Worm (Caenorhabditis elegans) whole organism, late embryonic: Measurements from ENCODE around the gene col-3.

ENCODE experiments used
- C08G9.2 ChIP-seq: sonication (generic microtip); optimal IDR thresholded peaks from 2 replicates; lab custom pipeline; 2016; ENCODE audit warnings: mild to moderate bottlenecking, missing genetic modification characterization, moderate library complexity, missing compliant biosample characterization
- C38D4.7 ChIP-seq: fragments of 200-800 bp; sonication (Bioruptor generic); optimal IDR thresholded peaks from 2 replicates; lab custom pipeline; 2018; ENCODE audit warnings: mild to moderate bottlenecking, missing genetic modification characterization, moderate library complexity, missing compliant biosample characterization
- F13H6.1 ChIP-seq: sonication (generic microtip); optimal IDR thresholded peaks from 2 replicates; lab custom pipeline; 2016; ENCODE audit warnings: missing genetic modification characterization, missing compliant biosample characterization
- K09A11.1 ChIP-seq: sonication (generic microtip); optimal IDR thresholded peaks from 2 replicates; lab custom pipeline; 2017; ENCODE audit warnings: antibody characterized with exemption, mild to moderate bottlenecking, missing genetic modification characterization, missing compliant biosample characterization; ENCODE audit not compliant: insufficient read depth
- ahr-1 ChIP-seq: sonication (generic microtip); optimal IDR thresholded peaks from 2 replicates; lab custom pipeline; 2016; ENCODE audit warnings: missing genetic modification characterization, missing compliant biosample characterization
- ceh-14 ChIP-seq: sonication (generic microtip); optimal IDR thresholded peaks from 2 replicates; lab custom pipeline; 2016; ENCODE audit warnings: missing genotype, missing genetic modification characterization, missing compliant biosample characterization
- ceh-18 ChIP-seq: sonication (generic microtip); optimal IDR thresholded peaks from 2 replicates; lab custom pipeline; 2016; ENCODE audit warnings: missing genetic modification characterization, missing compliant biosample characterization
- ceh-19 ChIP-seq: fragments of 200-800 bp; sonication (Bioruptor generic); optimal IDR thresholded peaks from 2 replicates; lab custom pipeline; 2018; ENCODE audit warnings: mild to moderate bottlenecking, missing genetic modification characterization, missing compliant biosample characterization
- ceh-2 ChIP-seq: sonication (generic microtip); optimal IDR thresholded peaks from 2 replicates; lab custom pipeline; 2016; ENCODE audit warnings: missing genotype, missing genetic modification characterization, missing compliant biosample characterization
- ceh-24 ChIP-seq: sonication (generic microtip); optimal IDR thresholded peaks from 2 replicates; lab custom pipeline; 2016; ENCODE audit warnings: mild to moderate bottlenecking, missing genetic modification characterization, missing compliant biosample characterization
- ceh-45 ChIP-seq: fragments of 200-800 bp; sonication (Bioruptor generic); IDR thresholded peaks from 2 replicates; pipeline ENCODE4 v1.3.6; 2022; ENCODE audit warnings: missing genetic modification reagents, missing genetic modification characterization, missing compliant biosample characterization
- ceh-48 ChIP-seq: sonication (generic microtip); optimal IDR thresholded peaks from 2 replicates; lab custom pipeline; 2016; ENCODE audit warnings: missing genetic modification characterization, inconsistent platforms, missing compliant biosample characterization
- ceh-6 ChIP-seq: fragments of 200-800 bp; sonication (Bioruptor generic); optimal IDR thresholded peaks from 2 replicates; lab custom pipeline; 2018; ENCODE audit warnings: mild to moderate bottlenecking, missing genetic modification characterization, missing compliant biosample characterization
- che-1 ChIP-seq: sonication (generic microtip); optimal IDR thresholded peaks from 2 replicates; lab custom pipeline; 2016; ENCODE audit warnings: mild to moderate bottlenecking, missing genetic modification characterization, missing compliant biosample characterization
- dve-1 ChIP-seq: sonication (generic microtip); optimal IDR thresholded peaks from 2 replicates; lab custom pipeline; 2017; ENCODE audit warnings: antibody characterized with exemption, mild to moderate bottlenecking, missing genetic modification characterization, missing compliant biosample characterization
- elt-2 ChIP-seq: sonication (generic microtip); optimal IDR thresholded peaks from 2 replicates; lab custom pipeline; 2016; ENCODE audit warnings: missing genetic modification reagents, missing genetic modification characterization, missing compliant biosample characterization
- eyg-1 ChIP-seq: sonication (generic microtip); optimal IDR thresholded peaks from 2 replicates; lab custom pipeline; 2016; ENCODE audit warnings: missing genotype, missing genetic modification characterization, missing compliant biosample characterization
- fax-1 ChIP-seq: sonication (generic microtip); optimal IDR thresholded peaks from 2 replicates; lab custom pipeline; 2016; ENCODE audit warnings: missing genotype, missing genetic modification characterization, missing compliant biosample characterization
- fkh-10 ChIP-seq: fragments of 150-350 bp; optimal IDR thresholded peaks from 2 replicates; lab custom pipeline; 2014; ENCODE audit warnings: missing biosample characterization, missing genetic modification reagents, missing genetic modification characterization
- gmeb-2 ChIP-seq: sonication (generic microtip); optimal IDR thresholded peaks from 2 replicates; lab custom pipeline; 2016; ENCODE audit warnings: missing genetic modification characterization, inconsistent platforms, missing compliant biosample characterization
- hlh-13 ChIP-seq: fragments of 200-800 bp; sonication (Bioruptor generic); optimal IDR thresholded peaks from 2 replicates; lab custom pipeline; 2018; ENCODE audit warnings: mild to moderate bottlenecking, missing genetic modification characterization, missing compliant biosample characterization
- hlh-30 ChIP-seq: sonication (generic microtip); optimal IDR thresholded peaks from 2 replicates; lab custom pipeline; 2017; ENCODE audit warnings: antibody characterized with exemption, missing genetic modification characterization, missing compliant biosample characterization; ENCODE audit not compliant: insufficient read depth
- hlh-6 ChIP-seq: sonication (generic microtip); optimal IDR thresholded peaks from 2 replicates; lab custom pipeline; 2016; ENCODE audit warnings: missing genotype, missing genetic modification characterization, missing compliant biosample characterization
- hlh-8 ChIP-seq: sonication (generic microtip); optimal IDR thresholded peaks from 2 replicates; lab custom pipeline; 2016; ENCODE audit warnings: missing genotype, missing genetic modification characterization, missing compliant biosample characterization
- lim-6 ChIP-seq: sonication (generic microtip); optimal IDR thresholded peaks from 2 replicates; lab custom pipeline; 2016; ENCODE audit warnings: missing genetic modification characterization, missing compliant biosample characterization
- lin-11 ChIP-seq: fragments of 200-800 bp; sonication (Bioruptor generic); optimal IDR thresholded peaks from 2 replicates; lab custom pipeline; 2018; ENCODE audit warnings: mild to moderate bottlenecking, missing genetic modification characterization, missing compliant biosample characterization
- mec-3 ChIP-seq: sonication (generic microtip); optimal IDR thresholded peaks from 2 replicates; lab custom pipeline; 2016; ENCODE audit warnings: borderline replicate concordance, missing genetic modification characterization, missing compliant biosample characterization
- nfya-1 ChIP-seq: sonication (generic microtip); optimal IDR thresholded peaks from 2 replicates; lab custom pipeline; 2017; ENCODE audit warnings: missing genetic modification characterization, mild to moderate bottlenecking, missing compliant biosample characterization, antibody characterized with exemption, moderate library complexity
- odd-2 ChIP-seq: sonication (generic microtip); optimal IDR thresholded peaks from 2 replicates; lab custom pipeline; 2017; ENCODE audit warnings: antibody characterized with exemption, mild to moderate bottlenecking, missing genetic modification characterization, missing compliant biosample characterization
- pag-3 ChIP-seq: sonication (generic microtip); optimal IDR thresholded peaks from 2 replicates; lab custom pipeline; 2016; ENCODE audit warnings: missing compliant biosample characterization, missing genetic modification characterization, borderline replicate concordance
- pat-9 ChIP-seq: fragments of 200-800 bp; sonication (Bioruptor generic); optimal IDR thresholded peaks from 2 replicates; lab custom pipeline; 2018; ENCODE audit warnings: mild to moderate bottlenecking, missing genetic modification characterization, moderate library complexity, missing compliant biosample characterization
- pax-1 ChIP-seq: fragments of 150-350 bp; optimal IDR thresholded peaks from 2 replicates; lab custom pipeline; 2014; ENCODE audit warnings: missing biosample characterization, missing genetic modification characterization
- pha-2 ChIP-seq: sonication (generic microtip); optimal IDR thresholded peaks from 2 replicates; lab custom pipeline; 2017; ENCODE audit warnings: mild to moderate bottlenecking, missing genetic modification characterization, missing compliant biosample characterization
- pha-4 ChIP-seq: fragments of 150-350 bp; optimal IDR thresholded peaks from 2 replicates; lab custom pipeline; 2018; ENCODE audit warnings: missing biosample characterization, missing genetic modification reagents, missing genetic modification characterization
- pqm-1 ChIP-seq: sonication (generic microtip); optimal IDR thresholded peaks from 2 replicates; lab custom pipeline; 2016; ENCODE audit warnings: missing genetic modification characterization, missing compliant biosample characterization
- ref-2 ChIP-seq: sonication (generic microtip); optimal IDR thresholded peaks from 2 replicates; lab custom pipeline; 2016; ENCODE audit warnings: missing genetic modification characterization, missing compliant biosample characterization
- sdc-2 ChIP-seq: sonication (generic microtip); optimal IDR thresholded peaks from 2 replicates; lab custom pipeline; 2016; ENCODE audit warnings: missing genotype, missing genetic modification characterization, missing compliant biosample characterization
- sox-2 ChIP-seq: fragments of 200-800 bp; sonication (Bioruptor generic); IDR thresholded peaks from 2 replicates; pipeline ENCODE4 v1.3.6; 2022; ENCODE audit warnings: missing genetic modification reagents, missing genetic modification characterization, missing compliant biosample characterization
- syd-9 ChIP-seq: sonication (generic microtip); optimal IDR thresholded peaks from 2 replicates; lab custom pipeline; 2016; ENCODE audit warnings: mild to moderate bottlenecking, missing genetic modification characterization, moderate library complexity, missing compliant biosample characterization
- tbx-2 ChIP-seq: sonication (generic microtip); optimal IDR thresholded peaks from 2 replicates; lab custom pipeline; 2016; ENCODE audit warnings: missing genetic modification characterization, missing compliant biosample characterization
- ttx-3 ChIP-seq: sonication (generic microtip); optimal IDR thresholded peaks from 2 replicates; lab custom pipeline; 2016; ENCODE audit warnings: missing genetic modification reagents, missing genetic modification characterization, missing compliant biosample characterization
- unc-3 ChIP-seq, 2 experiments: fragments of 200-800 bp in 1 of 2; sonication (Bioruptor generic) in 1 of 2; sonication (generic microtip) in 1 of 2; conservative IDR thresholded peaks in 1 of 2; optimal IDR thresholded peaks in 1 of 2; 2 replicates each; pipeline versions ENCODE4 v1.3.6 to Lab custom; 2016 to 2022; ENCODE audit warnings: missing compliant biosample characterization in 2 of 2, missing genetic modification characterization in 2 of 2, missing genetic modification reagents in 1 of 2
- unc-42 ChIP-seq: sonication (generic microtip); optimal IDR thresholded peaks from 2 replicates; lab custom pipeline; 2016; ENCODE audit warnings: missing genotype, missing genetic modification characterization, missing compliant biosample characterization
- unc-55 ChIP-seq: sonication (generic microtip); optimal IDR thresholded peaks from 2 replicates; lab custom pipeline; 2017; ENCODE audit warnings: missing biosample characterization, missing genetic modification reagents, missing genetic modification characterization
- unc-86 ChIP-seq: sonication (generic microtip); optimal IDR thresholded peaks from 2 replicates; lab custom pipeline; 2016; ENCODE audit warnings: missing genetic modification characterization, missing compliant biosample characterization
- zip-5 ChIP-seq: sonication (generic microtip); optimal IDR thresholded peaks from 2 replicates; lab custom pipeline; 2016; ENCODE audit warnings: missing genetic modification characterization, missing compliant biosample characterization

Gene col-3

ce11 chrIV:8824145-8824833, at the start of gene col-3, which contains the start of gene col-117:
Gene col-3 (plus strand): TSS chrIV:8824783.
Gene col-117 (minus strand): TSS chrIV:8824195.
- TF ChIP-seq ceh-48 (tag; lab: Kevin White, UChicago) (no peak), sox-2 (GFP tag; lab: Robert Waterston, UW) (no peak), ahr-1 (tag; lab: Kevin White, UChicago) (no peak), fax-1 (tag; lab: Kevin White, UChicago) (no peak), che-1 (no peak), unc-55 (GFP tag; lab: Kevin White, UChicago) (no peak), ceh-18 (tag; lab: Kevin White, UChicago) (no peak), sdc-2 (no peak), lim-6 (tag; lab: Kevin White, UChicago) (no peak), hlh-8 (tag; lab: Kevin White, UChicago) (no peak), hlh-6 (no peak), ceh-19 (no peak), pax-1 (tag; lab: Kevin White, UChicago) (no peak), pat-9 (tag; lab: Kevin White, UChicago) (no peak)

- TF ChIP-seq tbx-2 (tag; lab: Kevin White, UChicago) = no peak
- TF ChIP-seq dve-1 (tag; lab: Kevin White, UChicago) = no peak
- TF ChIP-seq C38D4.7 (GFP tag; lab: Kevin White, UChicago) = no peak
- no peak for TF ChIP-seq fax-1 (tag; lab: Kevin White, UChicago)
- no peak for TF ChIP-seq pha-2 (tag; lab: Kevin White, UChicago)
- TF ChIP-seq mec-3 (tag; lab: Kevin White, UChicago) = no peak
- TF ChIP-seq ceh-6 (GFP tag; lab: Kevin White, UChicago) = no peak
- TF ChIP-seq ceh-45 = no peak
- TF ChIP-seq zip-5 (tag; lab: Kevin White, UChicago) = no peak
- no peak for TF ChIP-seq odd-2 (tag; lab: Kevin White, UChicago)
- no peak for TF ChIP-seq pat-9 (tag; lab: Kevin White, UChicago)
- no peak for TF ChIP-seq unc-42 (tag; lab: Kevin White, UChicago)
- no peak for TF ChIP-seq lim-6 (tag; lab: Kevin White, UChicago)
- no peak for TF ChIP-seq pqm-1 (tag; lab: Kevin White, UChicago)
- no peak for TF ChIP-seq hlh-30 (tag; lab: Kevin White, UChicago)
- no peak for TF ChIP-seq pag-3 (tag; lab: Kevin White, UChicago)
- no peak for TF ChIP-seq ceh-2 (tag; lab: Kevin White, UChicago)
- no peak for TF ChIP-seq eyg-1
Observed at ce11 chrIV:8778045-8778444, 46.5 kb upstream of the col-3 start, which contains the start of gene C33D9.6. Gene C33D9.6 (minus strand): TSS chrIV:8778145.

ce11 chrIV:8782172-8782571, 42.4 kb upstream of the col-3 start:
- TF ChIP-seq unc-3 (GFP tag; conservative IDR thresholded peaks at IDR 0.05; lab: Robert Waterston, UW) (no peak), unc-3 (tag; optimal IDR thresholded peaks at IDR 0.05; lab: Kevin White, UChicago) (peak; percentile 41), unc-86 (tag; lab: Kevin White, UChicago) (peak; percentile 17), fkh-10 (GFP tag; lab: Kevin White, UChicago) (no peak), nfya-1 (peak; percentile 91), ceh-45 (no peak), eyg-1 (no peak), ref-2 (tag; lab: Kevin White, UChicago) (peak; percentile 97), hlh-30 (tag; lab: Kevin White, UChicago) (peak; percentile 91), pha-4 (tag; lab: Kevin White, UChicago) (no peak), ttx-3 (tag; lab: Kevin White, UChicago) (no peak), che-1 (peak; percentile 36), unc-55 (GFP tag; lab: Kevin White, UChicago) (peak; percentile 92), hlh-13 (GFP tag; lab: Kevin White, UChicago) (no peak), pag-3 (tag; lab: Kevin White, UChicago) (no peak), C08G9.2 (tag; lab: Kevin White, UChicago) (no peak), ceh-24 (tag; lab: Kevin White, UChicago) (no peak), gmeb-2 (tag; lab: Kevin White, UChicago) (no peak), ahr-1 (tag; lab: Kevin White, UChicago) (no peak), K09A11.1 (tag; lab: Kevin White, UChicago) (no peak), elt-2 (tag; lab: Kevin White, UChicago) (peak; percentile 44), ceh-14 (tag; lab: Kevin White, UChicago) (peak; percentile 46), F13H6.1 (tag; lab: Kevin White, UChicago) (peak; percentile 68), C38D4.7 (GFP tag; lab: Kevin White, UChicago) (no peak), syd-9 (peak; percentile 47), lin-11 (tag; lab: Kevin White, UChicago) (no peak)
